Worm (Caenorhabditis elegans) whole organism, L4 larva: ENCODE results near the gene ttr-1.

Source experiments
- D1046.2 ChIP-seq: fragments of 200-800 bp; sonication (Bioruptor generic); IDR thresholded peaks from 2 replicates; pipeline ENCODE4 v1.3.6; 2022; ENCODE audit warnings: missing genetic modification characterization, missing compliant biosample characterization
- F26F4.8 ChIP-seq: fragments of 200-800 bp; sonication (Bioruptor generic); conservative IDR thresholded peaks from 2 replicates; pipeline ENCODE4 v1.3.6; 2022; ENCODE audit warnings: missing genetic modification characterization, missing compliant biosample characterization
- F44E2.7 ChIP-seq: fragments of 200-800 bp; sonication (Bioruptor generic); IDR thresholded peaks from 2 replicates; pipeline ENCODE4 v2.1.2; 2022; ENCODE audit warnings: missing genetic modification characterization, missing compliant biosample characterization
- R02D3.7 ChIP-seq: fragments of 150-350 bp; sonication (generic microtip); optimal IDR thresholded peaks from 3 replicates; lab custom pipeline; 2014; ENCODE audit warnings: missing biosample characterization, missing genetic modification characterization
- Y48G9A.11 ChIP-seq: fragments of 200-800 bp; sonication (Bioruptor generic); IDR thresholded peaks from 2 replicates; pipeline ENCODE4 v1.3.6; 2022; ENCODE audit warnings: missing genetic modification reagents, missing genetic modification characterization, missing compliant biosample characterization
- ceh-32 ChIP-seq: sonication (generic microtip); optimal IDR thresholded peaks from 2 replicates; lab custom pipeline; 2016; ENCODE audit warnings: mild to moderate bottlenecking, missing genetic modification characterization, missing compliant biosample characterization; ENCODE audit not compliant: poor library complexity
- ceh-44 ChIP-seq: fragments of 200-800 bp; sonication (Bioruptor generic); IDR thresholded peaks from 2 replicates; pipeline ENCODE4 v1.3.6; 2022; ENCODE audit warnings: missing genetic modification reagents, missing genetic modification characterization, missing compliant biosample characterization
- ceh-82 ChIP-seq: sonication (generic microtip); optimal IDR thresholded peaks from 2 replicates; lab custom pipeline; 2017; ENCODE audit warnings: missing biosample characterization, missing genetic modification characterization
- cey-2 ChIP-seq: sonication (generic microtip); optimal IDR thresholded peaks from 3 replicates; lab custom pipeline; 2017; ENCODE audit warnings: missing genetic modification characterization, mild to moderate bottlenecking, missing compliant biosample characterization, antibody characterized with exemption, borderline replicate concordance; ENCODE audit not compliant: insufficient read depth
- daf-16 ChIP-seq, 3 experiments: sonication (generic microtip); optimal IDR thresholded peaks; 2 replicates each; lab custom pipeline; 2016 to 2017; ENCODE audit warnings: missing genetic modification characterization in 3 of 3, missing genetic modification reagents in 3 of 3, mild to moderate bottlenecking in 2 of 3, missing compliant biosample characterization in 2 of 3, missing biosample characterization in 1 of 3, moderate library complexity in 1 of 3
- dmd-6 ChIP-seq: fragments of 200-800 bp; sonication (Bioruptor generic); IDR thresholded peaks from 2 replicates; pipeline ENCODE4 v1.3.6; 2022; ENCODE audit warnings: missing genetic modification reagents, missing genetic modification characterization, missing compliant biosample characterization
- dpl-1 ChIP-seq: fragments of 150-350 bp; optimal IDR thresholded peaks from 2 replicates; lab custom pipeline; 2014; ENCODE audit warnings: missing biosample characterization, missing genetic modification reagents, missing genetic modification characterization
- dve-1 ChIP-seq: sonication (generic microtip); optimal IDR thresholded peaks from 2 replicates; lab custom pipeline; 2017; ENCODE audit warnings: antibody characterized with exemption, mild to moderate bottlenecking, missing genetic modification characterization, missing compliant biosample characterization; ENCODE audit not compliant: insufficient read depth
- egl-43 ChIP-seq: fragments of 200-800 bp; sonication (Bioruptor generic); IDR thresholded peaks from 2 replicates; pipeline ENCODE4 v1.3.6; 2022; ENCODE audit warnings: missing genetic modification reagents, missing genetic modification characterization, missing compliant biosample characterization
- hlh-11 ChIP-seq: fragments of 200-800 bp; sonication (Bioruptor generic); optimal IDR thresholded peaks from 2 replicates; lab custom pipeline; 2018; ENCODE audit warnings: mild to moderate bottlenecking, missing genetic modification characterization, missing compliant biosample characterization
- hlh-30 ChIP-seq: sonication (generic microtip); optimal IDR thresholded peaks from 2 replicates; lab custom pipeline; 2017; ENCODE audit warnings: antibody characterized with exemption, mild to moderate bottlenecking, missing genetic modification characterization, missing compliant biosample characterization; ENCODE audit not compliant: insufficient read depth
- lin-13 ChIP-seq: fragments of 150-350 bp; optimal IDR thresholded peaks from 2 replicates; lab custom pipeline; 2014; ENCODE audit warnings: missing biosample characterization, missing genetic modification reagents, missing genetic modification characterization
- lin-15B ChIP-seq: fragments of 150-350 bp; sonication (generic microtip); optimal IDR thresholded peaks from 3 replicates; lab custom pipeline; 2014; ENCODE audit warnings: missing biosample characterization, missing genetic modification characterization
- lir-3 ChIP-seq: sonication (generic microtip); optimal IDR thresholded peaks from 2 replicates; lab custom pipeline; 2016; ENCODE audit warnings: mild to moderate bottlenecking, missing genetic modification characterization, missing compliant biosample characterization
- lsy-2 ChIP-seq, 2 experiments: fragments of 150-350 bp in 1 of 2; sonication (generic microtip) in 1 of 2; optimal IDR thresholded peaks; 2 replicates each; lab custom pipeline; 2014 to 2017; ENCODE audit warnings: missing biosample characterization in 2 of 2, missing genetic modification characterization in 2 of 2
- mdt-29 ChIP-seq: fragments of 200-800 bp; sonication (Bioruptor generic); IDR thresholded peaks from 2 replicates; pipeline ENCODE4 v1.3.6; 2022; ENCODE audit warnings: missing genetic modification reagents, missing genetic modification characterization, missing compliant biosample characterization
- mep-1 ChIP-seq: fragments of 150-350 bp; sonication (generic microtip); optimal IDR thresholded peaks from 3 replicates; lab custom pipeline; 2014; ENCODE audit warnings: missing biosample characterization, missing genetic modification characterization
- mes-2 ChIP-seq: sonication (generic microtip); optimal IDR thresholded peaks from 2 replicates; lab custom pipeline; 2016; ENCODE audit warnings: missing genotype, mild to moderate bottlenecking, missing genetic modification characterization, missing compliant biosample characterization; ENCODE audit not compliant: poor library complexity, severe bottlenecking
- mxl-3 ChIP-seq: fragments of 200-800 bp; sonication (Bioruptor generic); optimal IDR thresholded peaks from 2 replicates; lab custom pipeline; 2018; ENCODE audit warnings: mild to moderate bottlenecking, missing genetic modification characterization, missing compliant biosample characterization
- nhr-10 ChIP-seq: fragments of 150-350 bp; optimal IDR thresholded peaks from 2 replicates; lab custom pipeline; 2014; ENCODE audit warnings: missing biosample characterization, missing genetic modification characterization
- nhr-11 ChIP-seq: fragments of 150-350 bp; optimal IDR thresholded peaks from 2 replicates; lab custom pipeline; 2014; ENCODE audit warnings: missing biosample characterization, missing genetic modification characterization
- nhr-25 ChIP-seq: sonication (generic microtip); optimal IDR thresholded peaks from 2 replicates; lab custom pipeline; 2017; ENCODE audit warnings: missing genetic modification characterization, mild to moderate bottlenecking, missing compliant biosample characterization, antibody characterized with exemption, moderate library complexity, borderline replicate concordance; ENCODE audit not compliant: insufficient read depth
- nhr-28 ChIP-seq: fragments of 150-350 bp; optimal IDR thresholded peaks from 2 replicates; lab custom pipeline; 2014; ENCODE audit warnings: missing biosample characterization, missing genetic modification characterization
- nhr-41 ChIP-seq: fragments of 200-800 bp; sonication (Bioruptor generic); IDR thresholded peaks from 2 replicates; pipeline ENCODE4 v1.3.6; 2022; ENCODE audit warnings: missing genetic modification reagents, missing genetic modification characterization, missing compliant biosample characterization
- nhr-42 ChIP-seq: fragments of 200-800 bp; sonication (Bioruptor generic); IDR thresholded peaks from 2 replicates; pipeline ENCODE4 v1.3.6; 2022; ENCODE audit warnings: missing genetic modification characterization, missing compliant biosample characterization
- nhr-6 ChIP-seq: fragments of 150-350 bp; optimal IDR thresholded peaks from 2 replicates; lab custom pipeline; 2014; ENCODE audit warnings: missing biosample characterization, missing genetic modification characterization
- nhr-76 ChIP-seq: fragments of 150-350 bp; optimal IDR thresholded peaks from 2 replicates; lab custom pipeline; 2014; ENCODE audit warnings: missing biosample characterization, missing genetic modification characterization
- nhr-77 ChIP-seq: fragments of 150-350 bp; optimal IDR thresholded peaks from 2 replicates; lab custom pipeline; 2014; ENCODE audit warnings: missing biosample characterization, missing genetic modification characterization
- pha-4 ChIP-seq, 2 experiments: fragments of 150-350 bp in 1 of 2; fragments of 200-800 bp in 1 of 2; sonication (Bioruptor generic) in 1 of 2; IDR thresholded peaks in 1 of 2; optimal IDR thresholded peaks in 1 of 2; 2 replicates each; pipeline versions ENCODE4 v1.3.6 to Lab custom; 2014 to 2022; ENCODE audit warnings: missing genetic modification characterization in 2 of 2, missing genetic modification reagents in 2 of 2, missing biosample characterization in 1 of 2, missing compliant biosample characterization in 1 of 2
- pqm-1 ChIP-seq: sonication (generic microtip); optimal IDR thresholded peaks from 2 replicates; lab custom pipeline; 2017; ENCODE audit warnings: missing biosample characterization, missing genetic modification characterization
- saeg-2 ChIP-seq: fragments of 200-800 bp; sonication (Bioruptor generic); IDR thresholded peaks from 2 replicates; pipeline ENCODE4 v1.3.6; 2022; ENCODE audit warnings: missing genetic modification reagents, missing genetic modification characterization, missing compliant biosample characterization
- snpc-1.2 ChIP-seq: fragments of 200-800 bp; sonication (Bioruptor generic); IDR thresholded peaks from 2 replicates; pipeline ENCODE4 v1.3.6; 2022; ENCODE audit warnings: missing genetic modification reagents, missing genetic modification characterization, missing compliant biosample characterization
- unc-39 ChIP-seq: sonication (generic microtip); optimal IDR thresholded peaks from 2 replicates; lab custom pipeline; 2017; ENCODE audit warnings: missing biosample characterization, missing genetic modification characterization
- unc-62 ChIP-seq, 3 experiments: fragments of 150-350 bp in 1 of 3; sonication (generic microtip); optimal IDR thresholded peaks in 2 of 3; peaks in 1 of 3; 1 replicate in 1 of 3; 2 replicates in 2 of 3; lab custom pipeline; 2014 to 2017; ENCODE audit warnings: missing biosample characterization in 3 of 3, missing genetic modification characterization in 3 of 3, missing genetic modification reagents in 3 of 3, missing genotype in 1 of 3
- zfp-3 ChIP-seq: fragments of 200-800 bp; sonication (Bioruptor generic); conservative IDR thresholded peaks from 2 replicates; pipeline ENCODE4 v1.3.6; 2022; ENCODE audit warnings: missing genetic modification reagents, missing genetic modification characterization, missing compliant biosample characterization
- ztf-11 ChIP-seq: fragments of 150-350 bp; optimal IDR thresholded peaks from 2 replicates; lab custom pipeline; 2014; ENCODE audit warnings: missing biosample characterization, missing genetic modification characterization
- ztf-7 ChIP-seq: fragments of 150-350 bp; optimal IDR thresholded peaks from 2 replicates; lab custom pipeline; 2014; ENCODE audit warnings: missing biosample characterization, missing genetic modification characterization

The ttr-1 gene

ce11 chrIII:9907574-9907973 lies 21.3 kb upstream of the ttr-1 start:
- TF ChIP-seq nhr-10 (tag; lab: Kevin White, UChicago) (no peak), mes-2 (tag; lab: Kevin White, UChicago) (peak; percentile 22), unc-62 (GFP tag; optimal IDR thresholded peaks at IDR 0.05 in 1 of 2; lab: Kevin White, UChicago) (peak in 1 of 2 experiments; percentile 23), unc-62 (tag; optimal IDR thresholded peaks at IDR 0.05; lab: Kevin White, UChicago) (no peak), snpc-1.2 (GFP tag; lab: Robert Waterston, UW) (no peak), ztf-7 (tag; lab: Kevin White, UChicago) (no peak), nhr-28 (tag; lab: Kevin White, UChicago) (peak; percentile 37), zfp-3 (GFP tag; lab: Robert Waterston, UW) (no peak), F44E2.7 (GFP tag; lab: Robert Waterston, UW) (no peak), ceh-82 (tag; lab: Kevin White, UChicago) (no peak)

- TF ChIP-seq hlh-30 (tag; lab: Kevin White, UChicago) (peak; percentile 7), nhr-41 (GFP tag; lab: Robert Waterston, UW) (no peak), dve-1 (tag; lab: Kevin White, UChicago) (peak; percentile 2)
Measured at ce11 chrIII:9908769-9909168, 20.1 kb upstream of the ttr-1 start.

- TF ChIP-seq egl-43 (GFP tag; lab: Robert Waterston, UW) (no peak), lsy-2 (tag; optimal IDR thresholded peaks at IDR 0.05; lab: Kevin White, UChicago) (no peak), dve-1 (tag; lab: Kevin White, UChicago) (peak; percentile 1), ztf-11 (tag; lab: Kevin White, UChicago) (no peak), lin-13 (GFP tag; lab: Kevin White, UChicago) (no peak), pha-4 (GFP tag; IDR thresholded peaks at IDR 0.05; lab: Robert Waterston, UW) (no peak), pha-4 (tag; optimal IDR thresholded peaks at IDR 0.05; lab: Kevin White, UChicago) (peak; percentile 62), cey-2 (tag; lab: Kevin White, UChicago) (no peak), mes-2 (tag; lab: Kevin White, UChicago) (no peak), mep-1 (tag; lab: Kevin White, UChicago) (no peak), dmd-6 (GFP tag; lab: Robert Waterston, UW) (peak; percentile 48; the same call in 1 of the 2 replicates), pqm-1 (tag; lab: Kevin White, UChicago) (peak; percentile 54), F26F4.8 (GFP tag; lab: Robert Waterston, UW) (no peak), nhr-42 (GFP tag; lab: Robert Waterston, UW) (no peak), saeg-2 (GFP tag; lab: Robert Waterston, UW) (no peak), Y48G9A.11 (GFP tag; lab: Robert Waterston, UW) (no peak), mxl-3 (GFP tag; lab: Kevin White, UChicago) (no peak), ceh-44 (no peak), hlh-11 (tag; lab: Kevin White, UChicago) (peak; percentile 9), dpl-1 (no peak), D1046.2 (GFP tag; lab: Robert Waterston, UW) (no peak), unc-39 (no peak), nhr-25 (tag; lab: Kevin White, UChicago) (no peak), nhr-6 (no peak), nhr-77 (peak; percentile 15), ceh-32 (no peak), lir-3 (tag; lab: Kevin White, UChicago) (no peak), lin-15B (tag; lab: Kevin White, UChicago) (no peak), R02D3.7 (no peak), nhr-76 (tag; lab: Kevin White, UChicago) (no peak), nhr-11 (no peak), daf-16 (GFP tag; optimal IDR thresholded peaks at IDR 0.05; lab: Kevin White, UChicago) (no peak), daf-16 (tag; optimal IDR thresholded peaks at IDR 0.05; lab: Kevin White, UChicago) (peak; percentile 51), mdt-29 (no peak)
Measured at ce11 chrIII:9910608-9911479, 18.0 kb upstream of the ttr-1 start, which contains the start of the genes cyld-1 and F40F12.9. cyld-1 (minus strand) TSS chrIII:9910658. F40F12.9 (plus strand) TSS chrIII:9911328.
